Worm (Caenorhabditis elegans) whole organism, L4 larva: ENCODE measurements around the gene T22D1.18.

Source experiments
- F44E2.7 ChIP-seq: fragments of 200-800 bp; sonication (Bioruptor generic); IDR thresholded peaks from 2 replicates; pipeline ENCODE4 v2.1.2; 2022; ENCODE audit warnings: missing genetic modification characterization, missing compliant biosample characterization
- aha-1 ChIP-seq: fragments of 150-350 bp; peaks from one replicate; lab custom pipeline; 2014; ENCODE audit warnings: missing biosample characterization, missing genetic modification characterization
- ceh-20 ChIP-seq: fragments of 200-800 bp; sonication (Bioruptor generic); IDR thresholded peaks from 2 replicates; pipeline ENCODE4 v1.3.6; 2022; ENCODE audit warnings: missing genetic modification reagents, missing genetic modification characterization, missing compliant biosample characterization
- ceh-28 ChIP-seq: fragments of 150-350 bp; optimal IDR thresholded peaks from 2 replicates; lab custom pipeline; 2014; ENCODE audit warnings: missing biosample characterization, missing genetic modification reagents, missing genetic modification characterization
- ceh-62 ChIP-seq: sonication (generic microtip); optimal IDR thresholded peaks from 2 replicates; lab custom pipeline; 2017; ENCODE audit warnings: missing biosample characterization, missing genetic modification characterization
- ctbp-1 ChIP-seq: fragments of 200-800 bp; sonication (Bioruptor generic); IDR thresholded peaks from 2 replicates; pipeline ENCODE4 v1.3.6; 2022; ENCODE audit warnings: missing genetic modification reagents, missing genetic modification characterization, missing compliant biosample characterization
- daf-16 ChIP-seq, 3 experiments: sonication (generic microtip); optimal IDR thresholded peaks; 2 replicates each; lab custom pipeline; 2016 to 2017; ENCODE audit warnings: missing genetic modification characterization in 3 of 3, missing genetic modification reagents in 3 of 3, mild to moderate bottlenecking in 2 of 3, missing compliant biosample characterization in 2 of 3, missing biosample characterization in 1 of 3, moderate library complexity in 1 of 3
- dmd-6 ChIP-seq: fragments of 200-800 bp; sonication (Bioruptor generic); IDR thresholded peaks from 2 replicates; pipeline ENCODE4 v1.3.6; 2022; ENCODE audit warnings: missing genetic modification reagents, missing genetic modification characterization, missing compliant biosample characterization
- dmd-8 ChIP-seq: fragments of 200-800 bp; sonication (Bioruptor generic); IDR thresholded peaks from 2 replicates; pipeline ENCODE4 v1.3.6; 2022; ENCODE audit warnings: missing genetic modification characterization, missing compliant biosample characterization
- dmd-9 ChIP-seq: fragments of 200-800 bp; sonication (Bioruptor generic); IDR thresholded peaks from 2 replicates; pipeline ENCODE4 v1.3.6; 2022; ENCODE audit warnings: missing genetic modification reagents, missing genetic modification characterization, missing compliant biosample characterization
- fkh-10 ChIP-seq: fragments of 150-350 bp; optimal IDR thresholded peaks from 2 replicates; lab custom pipeline; 2014; ENCODE audit warnings: missing biosample characterization, missing genetic modification reagents, missing genetic modification characterization
- fos-1 ChIP-seq: fragments of 150-350 bp; optimal IDR thresholded peaks from 2 replicates; lab custom pipeline; 2014; ENCODE audit warnings: missing biosample characterization, missing genetic modification characterization
- hlh-11 ChIP-seq: fragments of 200-800 bp; sonication (Bioruptor generic); optimal IDR thresholded peaks from 2 replicates; lab custom pipeline; 2018; ENCODE audit warnings: mild to moderate bottlenecking, missing genetic modification characterization, missing compliant biosample characterization
- hlh-30 ChIP-seq: sonication (generic microtip); optimal IDR thresholded peaks from 2 replicates; lab custom pipeline; 2017; ENCODE audit warnings: antibody characterized with exemption, mild to moderate bottlenecking, missing genetic modification characterization, missing compliant biosample characterization; ENCODE audit not compliant: insufficient read depth
- hmg-1.1 ChIP-seq: fragments of 200-800 bp; sonication (Bioruptor generic); IDR thresholded peaks from 2 replicates; pipeline ENCODE4 v1.3.6; 2022; ENCODE audit warnings: missing genetic modification reagents, missing genetic modification characterization, missing compliant biosample characterization
- lsy-2 ChIP-seq, 2 experiments: fragments of 150-350 bp in 1 of 2; sonication (generic microtip) in 1 of 2; optimal IDR thresholded peaks; 2 replicates each; lab custom pipeline; 2014 to 2017; ENCODE audit warnings: missing biosample characterization in 2 of 2, missing genetic modification characterization in 2 of 2
- mdl-1 ChIP-seq, 2 experiments: fragments of 150-350 bp in 1 of 2; sonication (generic microtip) in 1 of 2; optimal IDR thresholded peaks; 2 replicates each; lab custom pipeline; 2014 to 2017; ENCODE audit warnings: missing biosample characterization in 2 of 2, missing genetic modification characterization in 2 of 2
- mdt-29 ChIP-seq: fragments of 200-800 bp; sonication (Bioruptor generic); IDR thresholded peaks from 2 replicates; pipeline ENCODE4 v1.3.6; 2022; ENCODE audit warnings: missing genetic modification reagents, missing genetic modification characterization, missing compliant biosample characterization
- mep-1 ChIP-seq: fragments of 150-350 bp; sonication (generic microtip); optimal IDR thresholded peaks from 3 replicates; lab custom pipeline; 2014; ENCODE audit warnings: missing biosample characterization, missing genetic modification characterization
- nhr-10 ChIP-seq: fragments of 150-350 bp; optimal IDR thresholded peaks from 2 replicates; lab custom pipeline; 2014; ENCODE audit warnings: missing biosample characterization, missing genetic modification characterization
- nhr-11 ChIP-seq: fragments of 150-350 bp; optimal IDR thresholded peaks from 2 replicates; lab custom pipeline; 2014; ENCODE audit warnings: missing biosample characterization, missing genetic modification characterization
- nhr-237 ChIP-seq: sonication (generic microtip); optimal IDR thresholded peaks from 2 replicates; lab custom pipeline; 2017; ENCODE audit warnings: missing biosample characterization, missing genetic modification characterization
- nhr-28 ChIP-seq: fragments of 150-350 bp; optimal IDR thresholded peaks from 2 replicates; lab custom pipeline; 2014; ENCODE audit warnings: missing biosample characterization, missing genetic modification characterization
- nhr-41 ChIP-seq: fragments of 200-800 bp; sonication (Bioruptor generic); IDR thresholded peaks from 2 replicates; pipeline ENCODE4 v1.3.6; 2022; ENCODE audit warnings: missing genetic modification reagents, missing genetic modification characterization, missing compliant biosample characterization
- nhr-48 ChIP-seq: sonication (generic microtip); optimal IDR thresholded peaks from 2 replicates; lab custom pipeline; 2016; ENCODE audit warnings: mild to moderate bottlenecking, missing genetic modification characterization, missing compliant biosample characterization
- nhr-77 ChIP-seq: fragments of 150-350 bp; optimal IDR thresholded peaks from 2 replicates; lab custom pipeline; 2014; ENCODE audit warnings: missing biosample characterization, missing genetic modification characterization
- pha-4 ChIP-seq, 2 experiments: fragments of 150-350 bp in 1 of 2; fragments of 200-800 bp in 1 of 2; sonication (Bioruptor generic) in 1 of 2; IDR thresholded peaks in 1 of 2; optimal IDR thresholded peaks in 1 of 2; 2 replicates each; pipeline versions ENCODE4 v1.3.6 to Lab custom; 2014 to 2022; ENCODE audit warnings: missing genetic modification characterization in 2 of 2, missing genetic modification reagents in 2 of 2, missing biosample characterization in 1 of 2, missing compliant biosample characterization in 1 of 2
- rbr-2 ChIP-seq: sonication (generic microtip); optimal IDR thresholded peaks from 2 replicates; lab custom pipeline; 2016; ENCODE audit warnings: missing genotype, missing genetic modification characterization, missing compliant biosample characterization
- set-16 ChIP-seq: fragments of 200-800 bp; sonication (Bioruptor generic); IDR thresholded peaks from 2 replicates; pipeline ENCODE4 v1.3.6; 2022; ENCODE audit warnings: missing genetic modification reagents, missing genetic modification characterization, missing compliant biosample characterization
- skn-1 ChIP-seq: fragments of 150-350 bp; optimal IDR thresholded peaks from 2 replicates; lab custom pipeline; 2014; ENCODE audit warnings: missing biosample characterization, missing genetic modification characterization
- spr-1 ChIP-seq: sonication (generic microtip); optimal IDR thresholded peaks from 2 replicates; lab custom pipeline; 2016; ENCODE audit warnings: mild to moderate bottlenecking, missing genetic modification characterization, missing compliant biosample characterization
- tra-1 ChIP-seq: fragments of 200-800 bp; sonication (Bioruptor generic); IDR thresholded peaks from 2 replicates; pipeline ENCODE4 v1.3.6; 2022; ENCODE audit warnings: missing genetic modification reagents, missing genetic modification characterization, missing compliant biosample characterization
- unc-130 ChIP-seq: sonication (generic microtip); optimal IDR thresholded peaks from 2 replicates; lab custom pipeline; 2016; ENCODE audit warnings: missing genetic modification reagents, missing genetic modification characterization, missing compliant biosample characterization
- unc-39 ChIP-seq: sonication (generic microtip); optimal IDR thresholded peaks from 2 replicates; lab custom pipeline; 2017; ENCODE audit warnings: missing biosample characterization, missing genetic modification characterization
- unc-62 ChIP-seq, 3 experiments: fragments of 150-350 bp in 1 of 3; sonication (generic microtip); optimal IDR thresholded peaks in 2 of 3; peaks in 1 of 3; 1 replicate in 1 of 3; 2 replicates in 2 of 3; lab custom pipeline; 2014 to 2017; ENCODE audit warnings: missing biosample characterization in 3 of 3, missing genetic modification characterization in 3 of 3, missing genetic modification reagents in 3 of 3, missing genotype in 1 of 3
- zag-1 ChIP-seq: fragments of 150-350 bp; optimal IDR thresholded peaks from 2 replicates; lab custom pipeline; 2014; ENCODE audit warnings: missing biosample characterization, missing genetic modification characterization
- zfp-2 ChIP-seq: sonication (generic microtip); optimal IDR thresholded peaks from 2 replicates; lab custom pipeline; 2016; ENCODE audit warnings: mild to moderate bottlenecking, missing genetic modification characterization, missing compliant biosample characterization
- ztf-11 ChIP-seq: fragments of 150-350 bp; optimal IDR thresholded peaks from 2 replicates; lab custom pipeline; 2014; ENCODE audit warnings: missing biosample characterization, missing genetic modification characterization

The T22D1.18 gene

ce11 chrIV:6920063-6920462 lies at the start of gene T22D1.18:
TSS of gene T22D1.18 (minus strand) at chrIV:6920163.
- no peak for TF ChIP-seq nhr-10 (tag; lab: Kevin White, UChicago)
- TF ChIP-seq tra-1 (GFP tag; lab: Robert Waterston, UW), result 0 out of 2 replicates have a peak, but pooled peaks have one; percentile 8

- TF ChIP-seq unc-62 (GFP tag; optimal IDR thresholded peaks at IDR 0.05 in 1 of 2; lab: Kevin White, UChicago) (no peak), unc-62 (tag; optimal IDR thresholded peaks at IDR 0.05; lab: Kevin White, UChicago) (no peak), F44E2.7 (no peak), ceh-28 (no peak), ztf-11 (no peak), zag-1 (tag; lab: Kevin White, UChicago) (no peak), dmd-8 (GFP tag; lab: Robert Waterston, UW) (no peak), nhr-48 (tag; lab: Kevin White, UChicago) (no peak), hlh-11 (no peak), nhr-28 (tag; lab: Kevin White, UChicago) (no peak), spr-1 (tag; lab: Kevin White, UChicago) (no peak), skn-1 (tag; lab: Kevin White, UChicago) (no peak), mdl-1 (tag; optimal IDR thresholded peaks at IDR 0.05; lab: Kevin White, UChicago) (no peak), nhr-10 (tag; lab: Kevin White, UChicago) (no peak), hlh-30 (tag; lab: Kevin White, UChicago) (no peak), nhr-41 (no peak), fos-1 (no peak), pha-4 (GFP tag; IDR thresholded peaks at IDR 0.05; lab: Robert Waterston, UW) (no peak), pha-4 (tag; optimal IDR thresholded peaks at IDR 0.05; lab: Kevin White, UChicago) (no peak)
Measured at ce11 chrIV:6965192-6965591, 45.2 kb upstream of the T22D1.18 start, which contains the start of gene ZK381.2. TSS of gene ZK381.2 (plus strand) at chrIV:6965492.

ce11 chrIV:6964508-6964907 lies 44.5 kb upstream of the T22D1.18 start, which contains the start of gene B0478.3:
TSS of gene B0478.3 (minus strand) at chrIV:6964608.
- TF ChIP-seq zfp-2 (tag; lab: Kevin White, UChicago) (no peak), unc-130 (GFP tag; lab: Kevin White, UChicago) (no peak), nhr-11 (tag; lab: Kevin White, UChicago) (no peak)

ce11 chrIV:6959483-6959882 lies 39.5 kb upstream of the T22D1.18 start:
- no peak for TF ChIP-seq dmd-6 (GFP tag; lab: Robert Waterston, UW)
- TF ChIP-seq dmd-9 (GFP tag; lab: Robert Waterston, UW), result no peak
- no peak for TF ChIP-seq hlh-11
- TF ChIP-seq daf-16 (GFP tag; optimal IDR thresholded peaks at IDR 0.05; lab: Kevin White, UChicago), result no peak
- no peak for TF ChIP-seq daf-16 (tag; optimal IDR thresholded peaks at IDR 0.05; lab: Kevin White, UChicago)
- TF ChIP-seq fkh-10, result no peak
- peak in 1 of 2 experiments; percentile 9 for TF ChIP-seq lsy-2 (tag; optimal IDR thresholded peaks at IDR 0.05; lab: Kevin White, UChicago)
- no peak for TF ChIP-seq nhr-237 (tag; lab: Kevin White, UChicago)
- TF ChIP-seq unc-39 (tag; lab: Kevin White, UChicago), result no peak
- no peak for TF ChIP-seq fos-1
- no peak for TF ChIP-seq F44E2.7
- TF ChIP-seq ceh-20, result no peak
- 0 out of 2 replicates have a peak, but pooled peaks have one; percentile 29 for TF ChIP-seq ctbp-1 (GFP tag; lab: Robert Waterston, UW)
- no peak for TF ChIP-seq nhr-77 (tag; lab: Kevin White, UChicago)

ce11 chrIV:6958696-6959095 lies 38.7 kb upstream of the T22D1.18 start:
- TF ChIP-seq ceh-20 (peak; percentile 64; the same call in 1 of the 2 replicates), unc-62 (GFP tag; optimal IDR thresholded peaks at IDR 0.05 in 1 of 2; lab: Kevin White, UChicago) (peak in 1 of 2 experiments; percentile 98), unc-62 (tag; optimal IDR thresholded peaks at IDR 0.05; lab: Kevin White, UChicago) (no peak), ctbp-1 (GFP tag; lab: Robert Waterston, UW) (0 out of 2 replicates have a peak, but pooled peaks have one; percentile 7), ceh-62 (tag; lab: Kevin White, UChicago) (no peak), aha-1 (tag; lab: Kevin White, UChicago) (no peak), lsy-2 (tag; optimal IDR thresholded peaks at IDR 0.05; lab: Kevin White, UChicago) (peak; percentile 8 to 57), rbr-2 (tag; lab: Kevin White, UChicago) (peak; percentile 43), set-16 (GFP tag; lab: Robert Waterston, UW) (no peak; the same call in 1 of the 2 replicates), mep-1 (tag; lab: Kevin White, UChicago) (peak; percentile 38), hlh-30 (tag; lab: Kevin White, UChicago) (peak; percentile 43), mdt-29 (no peak), hmg-1.1 (GFP tag; lab: Robert Waterston, UW) (peak; percentile 54; the same call in 1 of the 2 replicates), ceh-28 (peak; percentile 54)
